Worm (Caenorhabditis elegans) whole organism, mixed stage, embryonic: ENCODE data around the gene F26A1.8.

Experiments
- M03D4.4 ChIP-seq: sonication (generic microtip); optimal IDR thresholded peaks from 2 replicates; lab custom pipeline; 2017; ENCODE audit warnings: mild to moderate bottlenecking, missing genetic modification characterization, missing compliant biosample characterization
- bed-3 ChIP-seq: fragments of 200-800 bp; sonication (Bioruptor generic); optimal IDR thresholded peaks from 3 replicates; lab custom pipeline; 2018; ENCODE audit warnings: mild to moderate bottlenecking, missing genetic modification characterization, moderate library complexity, missing compliant biosample characterization
- blmp-1 ChIP-seq: fragments of 150-350 bp; optimal IDR thresholded peaks from 2 replicates; lab custom pipeline; 2014; ENCODE audit warnings: missing biosample characterization, missing genetic modification characterization
- ceh-39 ChIP-seq: fragments of 150-350 bp; optimal IDR thresholded peaks from 2 replicates; lab custom pipeline; 2014; ENCODE audit warnings: missing biosample characterization, missing genetic modification characterization
- ceh-43 ChIP-seq: fragments of 200-800 bp; sonication (Bioruptor generic); optimal IDR thresholded peaks from 2 replicates; lab custom pipeline; 2018; ENCODE audit warnings: mild to moderate bottlenecking, missing genetic modification characterization, moderate library complexity, missing compliant biosample characterization
- ceh-83 ChIP-seq: fragments of 200-800 bp; sonication (Bioruptor generic); optimal IDR thresholded peaks from 2 replicates; lab custom pipeline; 2018; ENCODE audit warnings: mild to moderate bottlenecking, missing genetic modification characterization, missing compliant biosample characterization
- ces-1 ChIP-seq: fragments of 150-350 bp; optimal IDR thresholded peaks from 2 replicates; lab custom pipeline; 2014; ENCODE audit warnings: missing biosample characterization, missing genetic modification reagents, missing genetic modification characterization
- cnd-1 ChIP-seq: fragments of 200-800 bp; sonication (Bioruptor generic); optimal IDR thresholded peaks from 2 replicates; lab custom pipeline; 2018; ENCODE audit warnings: mild to moderate bottlenecking, missing genetic modification characterization, missing compliant biosample characterization
- drap-1 ChIP-seq: fragments of 200-800 bp; sonication (Bioruptor generic); optimal IDR thresholded peaks from 3 replicates; lab custom pipeline; 2018; ENCODE audit warnings: mild to moderate bottlenecking, missing genetic modification characterization, missing compliant biosample characterization
- elt-1 ChIP-seq: sonication (generic microtip); optimal IDR thresholded peaks from 2 replicates; lab custom pipeline; 2017; ENCODE audit warnings: missing genetic modification characterization, mild to moderate bottlenecking, missing compliant biosample characterization, antibody characterized with exemption, moderate library complexity, borderline replicate concordance; ENCODE audit not compliant: insufficient read depth
- elt-3 ChIP-seq: fragments of 150-350 bp; optimal IDR thresholded peaks from 2 replicates; lab custom pipeline; 2014; ENCODE audit warnings: missing biosample characterization, missing genetic modification characterization
- ham-2 ChIP-seq: fragments of 200-800 bp; sonication (Bioruptor generic); optimal IDR thresholded peaks from 2 replicates; lab custom pipeline; 2018; ENCODE audit warnings: mild to moderate bottlenecking, missing genetic modification characterization, missing compliant biosample characterization
- hlh-1 ChIP-seq: fragments of 150-350 bp; optimal IDR thresholded peaks from 2 replicates; lab custom pipeline; 2014; ENCODE audit warnings: missing biosample characterization, missing genetic modification reagents, missing genetic modification characterization
- lin-13 ChIP-seq: fragments of 150-350 bp; optimal IDR thresholded peaks from 2 replicates; lab custom pipeline; 2014; ENCODE audit warnings: missing biosample characterization, missing genetic modification characterization
- lin-32 ChIP-seq: fragments of 200-800 bp; sonication (Bioruptor generic); optimal IDR thresholded peaks from 2 replicates; lab custom pipeline; 2018; ENCODE audit warnings: mild to moderate bottlenecking, missing genetic modification characterization, missing compliant biosample characterization
- lsy-2 ChIP-seq: fragments of 150-350 bp; optimal IDR thresholded peaks from 2 replicates; lab custom pipeline; 2014; ENCODE audit warnings: missing biosample characterization, missing genetic modification characterization
- mab-5 ChIP-seq: fragments of 150-350 bp; optimal IDR thresholded peaks from 2 replicates; lab custom pipeline; 2014; ENCODE audit warnings: missing biosample characterization, missing genetic modification characterization
- mep-1 ChIP-seq: fragments of 150-350 bp; optimal IDR thresholded peaks from 2 replicates; lab custom pipeline; 2017; ENCODE audit warnings: missing biosample characterization, missing genetic modification reagents, missing genetic modification characterization, inconsistent platforms
- nhr-2 ChIP-seq: fragments of 150-350 bp; optimal IDR thresholded peaks from 2 replicates; lab custom pipeline; 2014; ENCODE audit warnings: missing biosample characterization, missing genetic modification characterization
- nhr-237 ChIP-seq: fragments of 150-350 bp; optimal IDR thresholded peaks from 2 replicates; lab custom pipeline; 2014; ENCODE audit warnings: missing biosample characterization, missing genetic modification characterization
- nhr-28 ChIP-seq: fragments of 150-350 bp; optimal IDR thresholded peaks from 2 replicates; lab custom pipeline; 2014; ENCODE audit warnings: missing biosample characterization, missing genetic modification characterization
- nhr-76 ChIP-seq: sonication (generic microtip); optimal IDR thresholded peaks from 2 replicates; lab custom pipeline; 2017; ENCODE audit warnings: missing biosample characterization, missing genetic modification characterization
- sem-2 ChIP-seq: fragments of 200-800 bp; sonication (Bioruptor generic); optimal IDR thresholded peaks from 2 replicates; lab custom pipeline; 2018; ENCODE audit warnings: mild to moderate bottlenecking, missing genetic modification characterization, missing compliant biosample characterization
- tbx-8 ChIP-seq: fragments of 200-800 bp; sonication (Bioruptor generic); optimal IDR thresholded peaks from 2 replicates; lab custom pipeline; 2018; ENCODE audit warnings: mild to moderate bottlenecking, missing genetic modification characterization, moderate library complexity, missing compliant biosample characterization
- unc-39 ChIP-seq: fragments of 150-350 bp; optimal IDR thresholded peaks from 2 replicates; lab custom pipeline; 2014; ENCODE audit warnings: missing biosample characterization, missing genetic modification characterization
- unc-62 ChIP-seq: fragments of 150-350 bp; optimal IDR thresholded peaks from 2 replicates; lab custom pipeline; 2014; ENCODE audit warnings: missing biosample characterization, missing genetic modification reagents, missing genetic modification characterization
- zip-8 ChIP-seq: fragments of 150-350 bp; optimal IDR thresholded peaks from 2 replicates; lab custom pipeline; 2014; ENCODE audit warnings: missing biosample characterization, missing genetic modification characterization
- ztf-11 ChIP-seq: fragments of 150-350 bp; optimal IDR thresholded peaks from 2 replicates; lab custom pipeline; 2014; ENCODE audit warnings: missing biosample characterization, missing genetic modification characterization

The F26A1.8 gene

ce11 chrIII:4819843-4820242 lies 2.2 kb downstream of the F26A1.8 start, which contains the start of gene F26A1.7:
F26A1.7 (minus strand) TSS chrIII:4819943.
- TF ChIP-seq elt-1 (tag; lab: Kevin White, UChicago) (no peak), lsy-2 (tag; lab: Kevin White, UChicago) (no peak), blmp-1 (tag; lab: Kevin White, UChicago) (no peak), M03D4.4 (tag; lab: Kevin White, UChicago) (no peak), zip-8 (tag; lab: Kevin White, UChicago) (no peak), hlh-1 (tag; lab: Kevin White, UChicago) (no peak), lin-13 (no peak), nhr-2 (tag; lab: Kevin White, UChicago) (no peak), mep-1 (tag; lab: Kevin White, UChicago) (no peak), bed-3 (no peak), ceh-83 (GFP tag; lab: Kevin White, UChicago) (no peak), ztf-11 (tag; lab: Kevin White, UChicago) (no peak), ceh-39 (no peak), drap-1 (no peak)

- TF ChIP-seq nhr-2 (tag; lab: Kevin White, UChicago) (no peak), sem-2 (GFP tag; lab: Kevin White, UChicago) (no peak), ceh-39 (no peak), unc-39 (no peak), lin-32 (GFP tag; lab: Kevin White, UChicago) (no peak), nhr-237 (tag; lab: Kevin White, UChicago) (no peak), elt-1 (tag; lab: Kevin White, UChicago) (no peak), nhr-76 (tag; lab: Kevin White, UChicago) (no peak), hlh-1 (tag; lab: Kevin White, UChicago) (no peak), cnd-1 (no peak), nhr-28 (tag; lab: Kevin White, UChicago) (no peak)
Observed at ce11 chrIII:4817240-4817639, 4.8 kb downstream of the F26A1.8 start, which contains the start of gene F26A1.4. F26A1.4 (plus strand) TSS chrIII:4817540.

ce11 chrIII:4814730-4815129 lies 7.3 kb downstream of the F26A1.8 start, which contains the start of gene arl-6:
arl-6 (minus strand) TSS chrIII:4814830.
- no peak for TF ChIP-seq nhr-2 (tag; lab: Kevin White, UChicago)
- no peak for TF ChIP-seq elt-3 (tag; lab: Kevin White, UChicago)
- no peak for TF ChIP-seq ztf-11 (tag; lab: Kevin White, UChicago)
- TF ChIP-seq lin-13: no peak
- TF ChIP-seq mab-5: no peak

ce11 chrIII:4811195-4811594 lies 10.8 kb downstream of the F26A1.8 start, which contains the start of gene C38D4.7:
C38D4.7 (minus strand) TSS chrIII:4811295.
- no peak for TF ChIP-seq blmp-1 (tag; lab: Kevin White, UChicago)
- TF ChIP-seq zip-8 (tag; lab: Kevin White, UChicago): no peak
- TF ChIP-seq tbx-8: no peak
- TF ChIP-seq elt-3 (tag; lab: Kevin White, UChicago): no peak
- TF ChIP-seq ceh-43 (GFP tag; lab: Kevin White, UChicago): no peak
- no peak for TF ChIP-seq ham-2 (GFP tag; lab: Kevin White, UChicago)

- TF ChIP-seq lsy-2 (tag; lab: Kevin White, UChicago): no peak
- TF ChIP-seq sem-2 (GFP tag; lab: Kevin White, UChicago): no peak
- no peak for TF ChIP-seq ceh-43 (GFP tag; lab: Kevin White, UChicago)
- TF ChIP-seq ceh-83 (GFP tag; lab: Kevin White, UChicago): no peak
- no peak for TF ChIP-seq drap-1
- TF ChIP-seq nhr-2 (tag; lab: Kevin White, UChicago): peak; percentile 53
- TF ChIP-seq unc-39: no peak
- peak; percentile 60 for TF ChIP-seq zip-8 (tag; lab: Kevin White, UChicago)
- TF ChIP-seq hlh-1 (tag; lab: Kevin White, UChicago): no peak
- no peak for TF ChIP-seq ces-1
- TF ChIP-seq blmp-1 (tag; lab: Kevin White, UChicago): no peak
- TF ChIP-seq unc-62 (GFP tag; lab: Kevin White, UChicago): no peak
- TF ChIP-seq elt-1 (tag; lab: Kevin White, UChicago): no peak
- no peak for TF ChIP-seq nhr-28 (tag; lab: Kevin White, UChicago)
- no peak for TF ChIP-seq nhr-76 (tag; lab: Kevin White, UChicago)
Observed at ce11 chrIII:4809526-4810153, 12.4 kb downstream of the F26A1.8 start, which contains the start of gene pal-1. pal-1 (minus strand) TSS chrIII:4809576.
